Fruit fly (Drosophila melanogaster): ENCODE data around the gene CG2187.

Gene CG2187

DNA sequence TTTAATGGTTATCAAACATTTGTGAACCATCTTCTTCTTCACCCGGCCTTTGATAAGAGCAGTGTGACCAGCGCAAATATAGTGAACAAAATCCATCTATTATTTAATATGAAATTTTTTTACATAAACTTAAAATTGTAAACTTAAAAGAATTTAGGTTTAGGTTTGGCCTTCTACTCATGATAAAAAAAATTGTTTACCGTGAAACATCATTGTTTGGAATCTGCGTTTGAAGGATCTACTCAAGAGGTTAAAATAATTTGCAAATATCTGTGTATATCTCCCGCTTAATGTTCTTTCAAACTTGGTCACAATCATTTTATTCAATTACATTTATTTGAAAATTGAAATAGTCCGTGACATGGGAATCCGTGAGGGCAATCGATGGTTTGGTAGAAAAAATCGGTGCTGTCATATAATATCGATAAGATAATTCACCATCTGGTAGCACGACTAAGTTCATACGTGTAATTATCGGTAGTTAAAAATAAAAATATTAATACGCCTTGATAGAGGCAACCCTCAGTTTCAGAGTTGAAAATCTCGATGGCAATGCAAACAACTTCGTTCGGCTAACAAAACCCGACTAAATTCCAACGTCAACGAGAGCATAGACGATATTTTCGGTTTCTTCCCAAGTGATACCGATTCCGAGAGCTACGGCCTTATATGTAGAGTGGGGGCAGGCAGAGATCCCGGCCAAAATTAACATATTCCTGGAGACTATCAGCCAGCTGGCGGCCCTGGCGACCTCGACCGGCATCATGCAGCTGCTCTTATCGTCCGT is 13.5 kb upstream of the CG2187 start, which contains the start of the genes betaGlu and sip3 (continued):
- TF ChIP-seq CG6792 (GFP tag; optimal IDR thresholded peaks at IDR 0.05) (no peak), fd59A (GFP tag; optimal IDR thresholded peaks at IDR 0.05) (no peak), Eip78C (GFP tag) (peak; percentile 82), CG6276 (GFP tag; optimal IDR thresholded peaks at IDR 0.05) (no peak), pdm3 (GFP tag; optimal IDR thresholded peaks at IDR 0.05) (no peak), Hr38 (GFP tag; optimal IDR thresholded peaks at IDR 0.05) (no peak), topi (GFP tag; optimal IDR thresholded peaks at IDR 0.05) (peak; percentile 33), OdsH (GFP tag; optimal IDR thresholded peaks at IDR 0.05) (no peak), CG6854 (GFP tag; optimal IDR thresholded peaks at IDR 0.05) (no peak), Eip93F (GFP tag; optimal IDR thresholded peaks at IDR 0.05) (no peak), achi (GFP tag; optimal IDR thresholded peaks at IDR 0.05) (peak; percentile 61), CG11294 (GFP tag; IDR thresholded peaks at IDR 0.05) (no peak), Hr4 (GFP tag; optimal IDR thresholded peaks at IDR 0.05) (peak; percentile 14), CG8632 (GFP tag; optimal IDR thresholded peaks at IDR 0.05) (no peak), fd85E (GFP tag; optimal IDR thresholded peaks at IDR 0.05) (no peak), CG34406 (GFP tag; optimal IDR thresholded peaks at IDR 0.05) (no peak), CG3919 (GFP tag; optimal IDR thresholded peaks at IDR 0.05) (no peak), svp (GFP tag) (peak; percentile 90), vri (GFP tag; optimal IDR thresholded peaks at IDR 0.05) (peak; percentile 74), Gug (GFP tag; IDR thresholded peaks at IDR 0.05) (no peak), fkh (GFP tag; optimal IDR thresholded peaks at IDR 0.05) (no peak), CG15336 (GFP tag; IDR thresholded peaks at IDR 0.05) (no peak), acj6 (GFP tag; optimal IDR thresholded peaks at IDR 0.05) (peak; percentile 1), CG6808 (GFP tag; optimal IDR thresholded peaks at IDR 0.05) (no peak), CG1621 (tag; optimal IDR thresholded peaks at IDR 0.05) (no peak), Ets21C (GFP tag; optimal IDR thresholded peaks at IDR 0.05) (no peak), dac (GFP tag; optimal IDR thresholded peaks at IDR 0.05) (no peak), lz (GFP tag; optimal IDR thresholded peaks at IDR 0.05) (no peak), Hr39 (GFP tag; optimal IDR thresholded peaks at IDR 0.05) (peak; percentile 21)

DNA sequence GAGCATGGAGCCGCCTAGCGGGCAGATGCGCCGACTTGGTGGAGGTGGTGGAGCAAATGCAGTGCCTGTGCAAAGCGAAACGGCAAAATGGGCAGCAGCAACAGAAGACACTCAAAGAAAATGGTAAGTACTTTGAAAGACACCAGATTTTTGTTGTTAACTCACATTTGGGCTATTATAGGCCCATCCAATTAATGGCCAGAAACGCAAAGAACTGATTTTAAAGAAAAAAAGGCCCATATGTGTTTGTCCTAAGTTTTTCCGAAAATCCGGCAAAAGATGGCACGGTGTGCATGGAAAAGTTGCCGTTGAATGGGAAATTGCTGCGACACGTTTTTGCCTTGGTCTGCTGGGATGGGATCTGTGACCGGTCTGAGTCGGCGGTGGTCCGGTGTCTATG is 9.8 kb upstream of the CG2187 start:
- TF ChIP-seq CG3032 (tag; optimal IDR thresholded peaks at IDR 0.05), result peak; percentile 12
- peak in 1 of 2 experiments; percentile 6 for TF ChIP-seq ss (GFP tag; optimal IDR thresholded peaks at IDR 0.05)
- TF ChIP-seq svp (GFP tag), result peak; percentile 38
- peak; percentile 81 for TF ChIP-seq CG3919 (GFP tag; optimal IDR thresholded peaks at IDR 0.05)
- peak; percentile 83 for TF ChIP-seq CG6163 (GFP tag; IDR thresholded peaks at IDR 0.05)
- peak in 1 of 2 experiments; percentile 35 for TF ChIP-seq salr (GFP tag; optimal IDR thresholded peaks at IDR 0.05)
- peak; percentile 88 for TF ChIP-seq eg (GFP tag; IDR thresholded peaks at IDR 0.05)
- TF ChIP-seq CG8119 (GFP tag; IDR thresholded peaks at IDR 0.05), result peak; percentile 86
- TF ChIP-seq CG11902 (GFP tag; optimal IDR thresholded peaks at IDR 0.05), result no peak
- TF ChIP-seq achi (GFP tag; optimal IDR thresholded peaks at IDR 0.05), result peak; percentile 81
- TF ChIP-seq Hr38 (GFP tag; optimal IDR thresholded peaks at IDR 0.05), result no peak
- TF ChIP-seq Eip75B (GFP tag; optimal IDR thresholded peaks at IDR 0.05), result peak; percentile 35
- TF ChIP-seq CG6792 (GFP tag; optimal IDR thresholded peaks at IDR 0.05), result no peak
- TF ChIP-seq CG34406 (GFP tag; optimal IDR thresholded peaks at IDR 0.05), result no peak
- no peak for TF ChIP-seq CG8319 (GFP tag; optimal IDR thresholded peaks at IDR 0.05)
- TF ChIP-seq CG9139 (GFP tag; optimal IDR thresholded peaks at IDR 0.05), result no peak
- TF ChIP-seq fkh (GFP tag; optimal IDR thresholded peaks at IDR 0.05), result no peak
- TF ChIP-seq Gug (GFP tag; IDR thresholded peaks at IDR 0.05), result peak; percentile 65
- no peak for TF ChIP-seq esn (GFP tag; optimal IDR thresholded peaks at IDR 0.05)
- TF ChIP-seq pdm3 (GFP tag; optimal IDR thresholded peaks at IDR 0.05), result peak; percentile 57
- TF ChIP-seq CG15336 (GFP tag; IDR thresholded peaks at IDR 0.05), result peak; percentile 88
- TF ChIP-seq Smox (GFP tag; optimal IDR thresholded peaks at IDR 0.05), result no peak
- peak; percentile 19 for TF ChIP-seq CG6808 (GFP tag; optimal IDR thresholded peaks at IDR 0.05)
- no peak for TF ChIP-seq dsx (GFP tag; optimal IDR thresholded peaks at IDR 0.05; ENCODE audit: poor library complexity, severe bottlenecking)
- TF ChIP-seq CG10669 (GFP tag; optimal IDR thresholded peaks at IDR 0.05), result peak; percentile 24
- TF ChIP-seq CG8632 (GFP tag; optimal IDR thresholded peaks at IDR 0.05), result no peak
- TF ChIP-seq Sox102F (GFP tag; optimal IDR thresholded peaks at IDR 0.05), result no peak
- TF ChIP-seq Met (GFP tag; optimal IDR thresholded peaks at IDR 0.05), result no peak
- peak; percentile 52 for TF ChIP-seq net (GFP tag; optimal IDR thresholded peaks at IDR 0.05)
- TF ChIP-seq CG31627 (GFP tag; optimal IDR thresholded peaks at IDR 0.05), result no peak
- TF ChIP-seq topi (GFP tag; optimal IDR thresholded peaks at IDR 0.05), result peak; percentile 16
- no peak for TF ChIP-seq fd59A (GFP tag; optimal IDR thresholded peaks at IDR 0.05)
- TF ChIP-seq CG7368 (GFP tag; optimal IDR thresholded peaks at IDR 0.05), result peak; percentile 47
- TF ChIP-seq Hr4 (GFP tag; optimal IDR thresholded peaks at IDR 0.05), result peak; percentile 78

Data from whole organism, prepupa.